Fruit fly (Drosophila melanogaster): ENCODE data around the gene Ca-beta.

DNA sequence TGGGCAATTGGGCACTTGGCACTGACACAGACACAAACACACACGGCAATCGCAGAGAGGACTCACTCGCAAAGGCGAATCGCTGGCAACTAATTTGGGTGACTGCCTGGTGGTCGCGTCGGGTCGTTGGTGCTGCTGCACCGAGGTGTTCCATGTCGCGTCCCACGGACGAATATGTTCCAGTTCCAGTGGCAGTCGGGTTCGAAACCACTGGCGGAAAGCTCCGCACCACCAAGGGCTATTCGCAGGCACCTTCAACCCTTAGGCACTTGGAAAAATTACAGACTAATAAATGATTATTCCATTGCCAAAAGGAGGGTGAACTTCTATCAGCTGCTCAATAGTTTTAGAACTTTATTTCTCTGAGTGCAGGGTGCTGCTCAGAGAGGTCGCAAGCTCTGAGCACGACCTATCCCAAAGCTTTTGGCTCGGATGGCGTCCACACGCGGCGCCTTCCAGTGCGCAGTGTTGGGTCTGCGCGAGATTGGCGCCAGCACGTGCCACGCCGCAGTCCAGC is at the start of gene Ca-beta:
- TF ChIP-seq CG5204 (GFP tag; optimal IDR thresholded peaks at IDR 0.05) (peak; percentile 67), kay (GFP tag; ENCODE audit: borderline replicate concordance) (no peak), Clk (GFP tag; optimal IDR thresholded peaks at IDR 0.05) (peak; percentile 19), pad (GFP tag; optimal IDR thresholded peaks at IDR 0.05) (peak; percentile 16), CG33017 (tag; optimal IDR thresholded peaks at IDR 0.05) (peak; percentile 9), CG7101 (tag; optimal IDR thresholded peaks at IDR 0.05) (peak; percentile 51), cic (GFP tag; optimal IDR thresholded peaks at IDR 0.05) (no peak), CG14711 (tag; optimal IDR thresholded peaks at IDR 0.05) (no peak), ovo (GFP tag; optimal IDR thresholded peaks at IDR 0.05) (no peak), cnc (optimal IDR thresholded peaks at IDR 0.05) (no peak), CG7045 (GFP tag; optimal IDR thresholded peaks at IDR 0.05) (peak; percentile 10), bab1 (GFP tag; optimal IDR thresholded peaks at IDR 0.05) (no peak)

Measured in whole organism, adult.